Fruit fly (Drosophila melanogaster) Kc167 (cell line): Measurements from ENCODE around the gene br.

Experiments used
- Myc ChIP-seq: fragments of >200 bp; optimal IDR thresholded peaks from 2 replicates; lab custom pipeline; 2017; ENCODE audit warnings: missing external identifiers
- Sin3A ChIP-seq: fragments of >200 bp; optimal IDR thresholded peaks from 2 replicates; lab custom pipeline; 2018; ENCODE audit warnings: missing external identifiers
- h ChIP-seq: fragments of >200 bp; optimal IDR thresholded peaks from 3 replicates; lab custom pipeline; 2018; ENCODE audit warnings: missing external identifiers
- insv ChIP-seq: fragments of >200 bp; optimal IDR thresholded peaks from 3 replicates; lab custom pipeline; 2018; ENCODE audit warnings: missing external identifiers
- psq ChIP-seq: fragments of >200 bp; optimal IDR thresholded peaks from 2 replicates; lab custom pipeline; 2017; ENCODE audit warnings: missing external identifiers
- ttk ChIP-seq: sonication (Bioruptor generic); optimal IDR thresholded peaks from 2 replicates; lab custom pipeline; 2017; ENCODE audit warnings: missing external identifiers

DNA sequence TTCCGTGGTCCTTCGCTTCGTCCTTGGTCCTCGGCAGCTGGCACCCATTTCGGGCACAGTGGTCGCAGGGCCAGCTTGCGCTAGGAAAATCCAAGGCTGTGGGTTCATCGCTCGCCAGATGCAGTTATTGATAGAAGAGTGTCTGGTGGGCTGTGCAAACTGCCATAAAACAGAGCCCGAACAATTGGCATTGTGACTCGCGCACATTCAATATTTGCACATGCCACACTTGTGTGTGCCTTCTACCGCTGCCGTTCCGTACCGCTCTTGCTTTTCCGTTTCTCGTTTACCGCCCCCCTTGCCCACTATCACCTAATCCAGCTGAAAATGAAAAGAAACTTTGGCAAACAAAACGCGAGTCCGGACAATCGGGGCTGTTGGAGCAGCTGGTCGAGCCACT is 20.8 kb downstream of the br start:
- TF ChIP-seq psq (lab: Kevin White, UChicago) (no peak), insv (lab: Kevin White, UChicago) (no peak), Myc (lab: Kevin White, UChicago) (no peak), ttk (lab: Kevin White, UChicago) (no peak), h (lab: Kevin White, UChicago) (no peak), Sin3A (lab: Kevin White, UChicago) (no peak)
